Worm (Caenorhabditis elegans) whole organism, early embryonic: ENCODE results near the gene F56B6.6.

Experiments used
- B0310.2 ChIP-seq: sonication (generic microtip); optimal IDR thresholded peaks from 2 replicates; lab custom pipeline; 2016; ENCODE audit warnings: mild to moderate bottlenecking, missing genetic modification characterization, missing compliant biosample characterization
- F13C5.2 ChIP-seq: sonication (generic microtip); optimal IDR thresholded peaks from 2 replicates; lab custom pipeline; 2017; ENCODE audit warnings: mild to moderate bottlenecking, missing genetic modification characterization, inconsistent platforms, missing compliant biosample characterization
- aly-1 ChIP-seq: sonication (generic microtip); optimal IDR thresholded peaks from 2 replicates; lab custom pipeline; 2016; ENCODE audit warnings: missing genetic modification characterization, missing compliant biosample characterization
- ama-1 ChIP-seq: fragments of 150-350 bp; optimal IDR thresholded peaks from 2 replicates; lab custom pipeline; 2014
- ceh-13 ChIP-seq: fragments of 200-800 bp; sonication (Bioruptor generic); optimal IDR thresholded peaks from 2 replicates; lab custom pipeline; 2018; ENCODE audit warnings: mild to moderate bottlenecking, missing genetic modification characterization, missing compliant biosample characterization
- ceh-36 ChIP-seq: sonication (generic microtip); optimal IDR thresholded peaks from 2 replicates; lab custom pipeline; 2016; ENCODE audit warnings: missing genetic modification characterization, inconsistent platforms, missing compliant biosample characterization
- ets-7 ChIP-seq: sonication (generic microtip); optimal IDR thresholded peaks from 2 replicates; lab custom pipeline; 2016; ENCODE audit warnings: missing genotype, missing genetic modification characterization, missing compliant biosample characterization
- flt-1 ChIP-seq: fragments of 200-800 bp; sonication (Bioruptor generic); IDR thresholded peaks from 2 replicates; pipeline ENCODE4 v1.3.6; 2022; ENCODE audit warnings: missing genetic modification characterization, missing compliant biosample characterization
- hmbx-1 ChIP-seq: sonication (generic microtip); optimal IDR thresholded peaks from 2 replicates; lab custom pipeline; 2016; ENCODE audit warnings: mild to moderate bottlenecking, missing genetic modification characterization, missing compliant biosample characterization
- hmg-4 ChIP-seq: fragments of 200-800 bp; sonication (Bioruptor generic); optimal IDR thresholded peaks from 2 replicates; lab custom pipeline; 2018; ENCODE audit warnings: mild to moderate bottlenecking, missing genetic modification characterization, missing compliant biosample characterization
- hnd-1 ChIP-seq: sonication (generic microtip); optimal IDR thresholded peaks from 2 replicates; lab custom pipeline; 2016; ENCODE audit warnings: missing genetic modification characterization, missing compliant biosample characterization
- pes-1 ChIP-seq: fragments of 200-800 bp; sonication (Bioruptor generic); IDR thresholded peaks from 2 replicates; pipeline ENCODE4 v1.3.6; 2022; ENCODE audit warnings: missing genetic modification reagents, missing genetic modification characterization, missing compliant biosample characterization
- scrt-1 ChIP-seq: fragments of 200-800 bp; sonication (Bioruptor generic); IDR thresholded peaks from 2 replicates; pipeline ENCODE4 v1.3.6; 2022; ENCODE audit warnings: missing genetic modification characterization, missing compliant biosample characterization
- sea-1 ChIP-seq: fragments of 200-800 bp; sonication (Bioruptor generic); conservative IDR thresholded peaks from 2 replicates; pipeline ENCODE4 v1.3.6; 2022; ENCODE audit warnings: missing genetic modification characterization, missing compliant biosample characterization
- tbx-11 ChIP-seq: fragments of 200-800 bp; sonication (Bioruptor generic); IDR thresholded peaks from 2 replicates; pipeline ENCODE4 v1.3.6; 2022; ENCODE audit warnings: missing genetic modification characterization, missing compliant biosample characterization
- tbx-37 ChIP-seq: fragments of 200-800 bp; sonication (Bioruptor generic); conservative IDR thresholded peaks from 2 replicates; pipeline ENCODE4 v1.3.6; 2022; ENCODE audit warnings: missing genetic modification reagents, missing genetic modification characterization, missing compliant biosample characterization
- tra-4 ChIP-seq: sonication (generic microtip); optimal IDR thresholded peaks from 2 replicates; lab custom pipeline; 2017; ENCODE audit warnings: missing genetic modification characterization, missing compliant biosample characterization

The F56B6.6 gene

DNA sequence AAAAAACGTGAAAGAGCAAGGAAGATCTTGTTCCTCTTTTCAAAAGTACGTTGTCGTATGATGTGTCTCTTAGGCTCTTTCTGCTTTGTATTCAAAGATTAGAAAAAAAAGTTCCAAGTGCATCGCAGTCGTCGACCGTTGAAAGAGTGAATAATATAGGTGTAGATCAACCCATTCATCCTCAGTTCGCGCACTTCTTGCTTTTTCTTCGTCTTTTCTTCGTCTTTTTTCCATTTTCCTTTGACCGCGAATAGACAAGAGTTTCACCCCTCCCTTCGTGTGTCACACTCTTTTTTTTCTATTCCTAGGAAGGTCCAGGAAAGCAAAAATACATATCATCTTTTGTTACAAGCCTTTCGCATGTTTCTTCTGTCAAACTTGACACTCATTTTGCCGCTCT lies 6.1 kb downstream of the F56B6.6 start:
- TF ChIP-seq hmg-4 (GFP tag; lab: Kevin White, UChicago) (no peak), pes-1 (GFP tag; lab: Robert Waterston, UW) (no peak), hnd-1 (tag; lab: Kevin White, UChicago) (no peak), flt-1 (GFP tag; lab: Robert Waterston, UW) (no peak), B0310.2 (tag; lab: Kevin White, UChicago) (no peak), ets-7 (no peak), tra-4 (no peak), ceh-36 (tag; lab: Kevin White, UChicago) (no peak), tbx-11 (GFP tag; lab: Robert Waterston, UW) (no peak), ceh-13 (GFP tag; lab: Kevin White, UChicago) (no peak), sea-1 (GFP tag; lab: Robert Waterston, UW) (no peak), scrt-1 (GFP tag; lab: Robert Waterston, UW) (no peak), tbx-37 (GFP tag; lab: Robert Waterston, UW) (no peak)

- TF ChIP-seq ets-7: no peak
- TF ChIP-seq ceh-36 (tag; lab: Kevin White, UChicago): no peak
Observed at ce11 chrX:3518494-3518893, 14.3 kb downstream of the F56B6.6 start, which contains the start of gene npr-16. Gene npr-16 (plus strand): TSS chrX:3518794.

- TF ChIP-seq B0310.2 (tag; lab: Kevin White, UChicago) (no peak), aly-1 (tag; lab: Kevin White, UChicago) (no peak), tbx-11 (GFP tag; lab: Robert Waterston, UW) (no peak), hmg-4 (GFP tag; lab: Kevin White, UChicago) (no peak), ets-7 (no peak), tbx-37 (GFP tag; lab: Robert Waterston, UW) (no peak)
Observed at ce11 chrX:3517141-3517540, 15.7 kb downstream of the F56B6.6 start.

DNA sequence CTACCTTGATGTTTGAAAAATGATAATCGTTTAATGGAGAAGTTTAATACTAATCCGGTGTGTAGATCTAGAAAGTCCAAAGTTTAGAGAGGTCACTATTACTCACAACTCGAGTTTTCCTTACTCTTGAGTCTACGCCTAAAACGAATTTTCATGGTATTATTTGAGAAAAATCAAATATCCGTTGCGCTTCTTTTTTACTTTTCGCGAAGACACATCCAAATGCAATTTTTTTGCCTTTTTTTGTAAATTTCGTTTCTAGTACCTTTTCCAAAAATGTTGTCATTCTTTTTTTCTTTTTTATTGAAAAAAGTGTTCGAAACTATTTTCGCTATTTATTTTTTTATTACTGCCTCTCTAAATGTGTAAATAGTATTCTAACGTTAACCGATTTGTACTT lies 19.1 kb downstream of the F56B6.6 start:
- TF ChIP-seq scrt-1 (GFP tag; lab: Robert Waterston, UW): no peak
- no peak for TF ChIP-seq hnd-1 (tag; lab: Kevin White, UChicago)
- TF ChIP-seq tbx-37 (GFP tag; lab: Robert Waterston, UW): no peak
- no peak for TF ChIP-seq ets-7
- no peak for TF ChIP-seq hmg-4 (GFP tag; lab: Kevin White, UChicago)
- TF ChIP-seq F13C5.2: no peak
- no peak for TF ChIP-seq flt-1 (GFP tag; lab: Robert Waterston, UW)
- TF ChIP-seq sea-1 (GFP tag; lab: Robert Waterston, UW): no peak
- TF ChIP-seq B0310.2 (tag; lab: Kevin White, UChicago): no peak
- TF ChIP-seq ama-1 (lab: Kevin White, UChicago): no peak
- TF ChIP-seq hmbx-1 (tag; lab: Kevin White, UChicago): no peak
- no peak for TF ChIP-seq aly-1 (tag; lab: Kevin White, UChicago)
- TF ChIP-seq pes-1 (GFP tag; lab: Robert Waterston, UW): no peak
- no peak for TF ChIP-seq ceh-13 (GFP tag; lab: Kevin White, UChicago)

ce11 chrX:3508906-3509305 lies 23.9 kb downstream of the F56B6.6 start, which contains the start of gene sox-4:
Gene sox-4 (minus strand): TSS chrX:3509006.
- TF ChIP-seq hmg-4 (GFP tag; lab: Kevin White, UChicago) (no peak), ceh-36 (tag; lab: Kevin White, UChicago) (no peak), hnd-1 (tag; lab: Kevin White, UChicago) (no peak), sea-1 (GFP tag; lab: Robert Waterston, UW) (no peak), pes-1 (GFP tag; lab: Robert Waterston, UW) (no peak), ets-7 (no peak), aly-1 (tag; lab: Kevin White, UChicago) (no peak), tra-4 (no peak), ceh-13 (GFP tag; lab: Kevin White, UChicago) (no peak), F13C5.2 (no peak), tbx-37 (GFP tag; lab: Robert Waterston, UW) (no peak), ama-1 (lab: Kevin White, UChicago) (no peak), B0310.2 (tag; lab: Kevin White, UChicago) (no peak), flt-1 (GFP tag; lab: Robert Waterston, UW) (no peak), hmbx-1 (tag; lab: Kevin White, UChicago) (no peak), tbx-11 (GFP tag; lab: Robert Waterston, UW) (no peak)

ce11 chrX:3507214-3507613 lies 25.6 kb downstream of the F56B6.6 start:
- TF ChIP-seq flt-1 (GFP tag; lab: Robert Waterston, UW) (no peak), tra-4 (no peak)

DNA sequence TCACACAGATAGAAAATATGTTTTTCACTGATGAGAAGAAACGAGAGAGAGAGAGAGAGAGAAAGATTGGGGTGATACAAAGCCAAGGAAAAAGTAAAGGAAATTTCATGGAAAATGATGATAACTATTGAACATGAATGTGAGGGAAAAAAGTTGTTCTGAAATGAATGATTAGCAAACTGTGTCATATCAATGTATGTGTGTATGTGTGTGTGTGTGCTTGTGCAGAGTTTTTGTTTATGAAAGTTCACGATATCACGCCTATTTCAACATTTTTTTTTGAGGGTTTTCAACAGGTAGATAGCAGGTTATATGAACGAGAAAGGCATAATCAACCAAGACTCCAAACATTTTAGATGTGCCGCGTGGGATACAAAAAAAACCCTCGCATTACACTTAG lies 26.3 kb downstream of the F56B6.6 start:
- TF ChIP-seq sea-1 (GFP tag; lab: Robert Waterston, UW) (no peak), aly-1 (tag; lab: Kevin White, UChicago) (no peak), hmbx-1 (tag; lab: Kevin White, UChicago) (no peak), ama-1 (lab: Kevin White, UChicago) (no peak), hmg-4 (GFP tag; lab: Kevin White, UChicago) (no peak), ceh-13 (GFP tag; lab: Kevin White, UChicago) (no peak), scrt-1 (GFP tag; lab: Robert Waterston, UW) (no peak), ceh-36 (tag; lab: Kevin White, UChicago) (no peak), F13C5.2 (no peak), B0310.2 (tag; lab: Kevin White, UChicago) (no peak)

DNA sequence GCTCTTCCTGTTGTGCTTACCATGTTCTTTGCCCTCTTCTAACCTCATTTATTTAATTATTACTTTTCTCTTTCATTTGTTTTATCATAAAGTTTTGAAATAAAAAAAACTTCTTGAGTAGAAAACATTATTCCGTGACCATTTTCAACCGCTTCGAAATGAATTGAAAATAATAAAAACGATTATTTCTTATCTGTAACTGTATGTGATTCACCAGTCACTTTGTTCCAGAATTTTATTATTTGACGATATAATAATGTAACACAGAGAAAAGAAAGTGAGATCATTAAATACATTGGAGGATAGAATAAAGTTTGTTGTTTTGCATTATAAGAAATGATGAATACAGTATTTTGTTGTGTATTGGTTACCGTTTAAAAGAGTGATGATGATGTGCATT lies 27.8 kb downstream of the F56B6.6 start:
- no peak for TF ChIP-seq B0310.2 (tag; lab: Kevin White, UChicago)
- TF ChIP-seq ets-7: no peak
- no peak for TF ChIP-seq hnd-1 (tag; lab: Kevin White, UChicago)
- no peak for TF ChIP-seq hmg-4 (GFP tag; lab: Kevin White, UChicago)
- TF ChIP-seq tra-4: no peak
- TF ChIP-seq flt-1 (GFP tag; lab: Robert Waterston, UW): no peak
- TF ChIP-seq sea-1 (GFP tag; lab: Robert Waterston, UW): no peak
- TF ChIP-seq F13C5.2: no peak
- no peak for TF ChIP-seq scrt-1 (GFP tag; lab: Robert Waterston, UW)
- no peak for TF ChIP-seq ceh-36 (tag; lab: Kevin White, UChicago)
- no peak for TF ChIP-seq tbx-11 (GFP tag; lab: Robert Waterston, UW)
